Fruit fly (Drosophila melanogaster): ENCODE results near the gene sloth2.

Gene sloth2

dm6 chrX:6981470-6981952 is 29.6 kb upstream of the sloth2 start (continued):
- TF ChIP-seq CG11294 (GFP tag; IDR thresholded peaks at IDR 0.05): no peak
- peak; percentile 35 for TF ChIP-seq Sox102F (GFP tag; optimal IDR thresholded peaks at IDR 0.05)
- TF ChIP-seq net (GFP tag; optimal IDR thresholded peaks at IDR 0.05): peak; percentile 26
- TF ChIP-seq CG8632 (GFP tag; optimal IDR thresholded peaks at IDR 0.05): no peak
- TF ChIP-seq topi (GFP tag; optimal IDR thresholded peaks at IDR 0.05): peak; percentile 44
- TF ChIP-seq Blimp-1 (GFP tag; optimal IDR thresholded peaks at IDR 0.05): no peak
- TF ChIP-seq salr (GFP tag; optimal IDR thresholded peaks at IDR 0.05): no peak
- TF ChIP-seq CG31627 (GFP tag; optimal IDR thresholded peaks at IDR 0.05): peak; percentile 13
- no peak for TF ChIP-seq CG8319 (GFP tag; optimal IDR thresholded peaks at IDR 0.05)
- TF ChIP-seq CG15336 (GFP tag; IDR thresholded peaks at IDR 0.05): no peak
- peak; percentile 17 for TF ChIP-seq CG3919 (GFP tag; optimal IDR thresholded peaks at IDR 0.05)
- peak; percentile 32 for TF ChIP-seq Met (GFP tag; optimal IDR thresholded peaks at IDR 0.05)
- no peak for TF ChIP-seq fd59A (GFP tag; optimal IDR thresholded peaks at IDR 0.05)
- TF ChIP-seq esn (GFP tag; optimal IDR thresholded peaks at IDR 0.05): peak; percentile 48
- peak; percentile 9 for TF ChIP-seq cyc (GFP tag; optimal IDR thresholded peaks at IDR 0.05)
- TF ChIP-seq CG6792 (GFP tag; optimal IDR thresholded peaks at IDR 0.05): no peak
- peak; percentile 54 for TF ChIP-seq CG32006 (GFP tag; optimal IDR thresholded peaks at IDR 0.05)
- TF ChIP-seq pdm3 (GFP tag; optimal IDR thresholded peaks at IDR 0.05): peak; percentile 37
- TF ChIP-seq eg (GFP tag; IDR thresholded peaks at IDR 0.05): peak; percentile 50; the same call in 2 of the 3 replicates
- TF ChIP-seq spab (GFP tag; optimal IDR thresholded peaks at IDR 0.05): peak; percentile 15
- TF ChIP-seq CG6854 (GFP tag; optimal IDR thresholded peaks at IDR 0.05): peak; percentile 28
- no peak for TF ChIP-seq fd85E (GFP tag; optimal IDR thresholded peaks at IDR 0.05)
- TF ChIP-seq CG34406 (GFP tag; optimal IDR thresholded peaks at IDR 0.05): peak; percentile 10
- TF ChIP-seq CG16779 (tag; optimal IDR thresholded peaks at IDR 0.05): peak; percentile 32
- TF ChIP-seq achi (GFP tag; optimal IDR thresholded peaks at IDR 0.05): peak; percentile 57

dm6 chrX:6982054-6982453 is 29.1 kb upstream of the sloth2 start:
- TF ChIP-seq CG3919 (GFP tag; optimal IDR thresholded peaks at IDR 0.05) (no peak), Sox15 (GFP tag; optimal IDR thresholded peaks at IDR 0.05) (peak; percentile 3), CG34406 (GFP tag; optimal IDR thresholded peaks at IDR 0.05) (peak; percentile 38), vri (GFP tag; optimal IDR thresholded peaks at IDR 0.05) (no peak), CG1621 (tag; optimal IDR thresholded peaks at IDR 0.05) (no peak), Met (GFP tag; optimal IDR thresholded peaks at IDR 0.05) (peak; percentile 56), lz (GFP tag; optimal IDR thresholded peaks at IDR 0.05) (peak; percentile 50), CG10631 (GFP tag; optimal IDR thresholded peaks at IDR 0.05) (peak; percentile 38), acj6 (GFP tag; optimal IDR thresholded peaks at IDR 0.05) (peak; percentile 43), dsx (GFP tag; optimal IDR thresholded peaks at IDR 0.05; ENCODE audit: poor library complexity, severe bottlenecking) (peak; percentile 24), Hr38 (GFP tag; optimal IDR thresholded peaks at IDR 0.05) (no peak), CG8119 (GFP tag; IDR thresholded peaks at IDR 0.05) (0 out of 3 replicates have a peak, but pooled peaks have one; percentile 24), CG6792 (GFP tag; optimal IDR thresholded peaks at IDR 0.05) (no peak), CG3032 (tag; optimal IDR thresholded peaks at IDR 0.05) (peak; percentile 22), Lpt (GFP tag; optimal IDR thresholded peaks at IDR 0.05) (no peak), Hr39 (GFP tag; optimal IDR thresholded peaks at IDR 0.05) (peak; percentile 49), Ets21C (GFP tag; optimal IDR thresholded peaks at IDR 0.05) (peak; percentile 17), CG9139 (GFP tag; optimal IDR thresholded peaks at IDR 0.05) (no peak), CG16779 (tag; optimal IDR thresholded peaks at IDR 0.05) (no peak), svp (GFP tag) (peak; percentile 77), fd85E (GFP tag; optimal IDR thresholded peaks at IDR 0.05) (no peak), CG31627 (GFP tag; optimal IDR thresholded peaks at IDR 0.05) (peak; percentile 48), CG6163 (GFP tag; IDR thresholded peaks at IDR 0.05) (peak; percentile 36; the same call in 2 of the 3 replicates), achi (GFP tag; optimal IDR thresholded peaks at IDR 0.05) (peak; percentile 49), Sox14 (GFP tag; optimal IDR thresholded peaks at IDR 0.05) (peak; percentile 53), eg (GFP tag; IDR thresholded peaks at IDR 0.05) (no peak), CG8319 (GFP tag; optimal IDR thresholded peaks at IDR 0.05) (no peak), CG15336 (GFP tag; IDR thresholded peaks at IDR 0.05) (no peak; the same call in 1 of the 2 replicates), Gug (GFP tag; IDR thresholded peaks at IDR 0.05) (no peak), salr (GFP tag; optimal IDR thresholded peaks at IDR 0.05) (no peak), pdm3 (GFP tag; optimal IDR thresholded peaks at IDR 0.05) (peak; percentile 52), topi (GFP tag; optimal IDR thresholded peaks at IDR 0.05) (peak; percentile 58), CG11294 (GFP tag; IDR thresholded peaks at IDR 0.05) (no peak), Blimp-1 (GFP tag; optimal IDR thresholded peaks at IDR 0.05) (no peak), CG32006 (GFP tag; optimal IDR thresholded peaks at IDR 0.05) (peak; percentile 37), Sox102F (GFP tag; optimal IDR thresholded peaks at IDR 0.05) (no peak), dac (GFP tag; optimal IDR thresholded peaks at IDR 0.05) (no peak), CG6276 (GFP tag; optimal IDR thresholded peaks at IDR 0.05) (no peak), OdsH (GFP tag; optimal IDR thresholded peaks at IDR 0.05) (peak; percentile 31), CG10669 (GFP tag; optimal IDR thresholded peaks at IDR 0.05) (peak; percentile 44)
